Worm (Caenorhabditis elegans): ENCODE measurements around the gene mec-10.

The mec-10 gene

DNA sequence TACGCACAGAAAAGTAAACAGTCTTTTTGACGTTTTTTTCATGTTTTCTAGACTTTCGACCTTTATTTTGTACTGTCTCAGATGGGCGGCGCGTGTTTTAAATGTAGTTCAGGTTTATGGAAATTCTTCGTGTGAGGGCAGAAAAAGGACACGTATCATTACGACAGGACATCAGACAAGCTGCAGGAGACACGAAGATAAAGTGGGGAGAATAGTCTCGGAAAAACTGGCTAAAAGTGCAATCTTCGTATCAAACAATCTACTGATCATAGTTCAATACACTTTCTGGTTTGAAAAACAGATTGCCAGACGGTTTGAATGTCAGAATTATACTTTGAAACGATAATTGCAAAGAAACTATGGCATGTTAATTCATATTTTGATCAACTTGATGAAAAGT is 15.3 kb upstream of the mec-10 start (continued):
- TF ChIP-seq ceh-82 (tag; optimal IDR thresholded peaks at IDR 0.05) (no peak), egl-13 (tag; optimal IDR thresholded peaks at IDR 0.05) (no peak), aha-1 (tag; optimal IDR thresholded peaks at IDR 0.05) (no peak), sup-37 (GFP tag; optimal IDR thresholded peaks at IDR 0.05) (no peak), unc-130 (tag; optimal IDR thresholded peaks at IDR 0.05) (no peak)

DNA sequence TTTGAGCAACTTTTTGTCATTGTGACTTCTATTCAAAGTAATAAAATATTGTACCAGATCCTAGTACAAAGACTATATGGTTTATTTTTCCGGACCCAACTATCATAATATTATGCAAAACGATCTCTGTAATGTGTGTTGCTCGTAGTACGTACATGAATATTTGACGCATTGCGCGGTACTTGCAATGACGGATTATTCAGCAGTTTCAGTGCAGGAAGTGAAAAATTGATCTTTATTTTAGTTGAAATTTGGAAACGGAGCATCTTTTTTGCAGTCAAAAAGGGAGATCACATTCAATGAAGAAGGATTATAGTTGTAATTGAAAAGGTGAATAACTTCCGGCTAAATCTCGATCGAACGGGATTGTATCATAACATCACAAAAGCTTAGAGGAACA is 13.8 kb upstream of the mec-10 start:
- no peak for TF ChIP-seq snu-23 (GFP tag; optimal IDR thresholded peaks at IDR 0.05)
- TF ChIP-seq snpc-4 (tag; optimal IDR thresholded peaks at IDR 0.05), result no peak
- no peak for TF ChIP-seq ceh-63 (GFP tag; optimal IDR thresholded peaks at IDR 0.05)
- no peak for TF ChIP-seq ztf-4 (tag; optimal IDR thresholded peaks at IDR 0.05)
- TF ChIP-seq sptf-1 (tag; optimal IDR thresholded peaks at IDR 0.05), result no peak
- TF ChIP-seq xbp-1 (tag; optimal IDR thresholded peaks at IDR 0.05), result no peak
- no peak for TF ChIP-seq lin-13 (GFP tag; optimal IDR thresholded peaks at IDR 0.05)
- TF ChIP-seq unc-30 (tag; optimal IDR thresholded peaks at IDR 0.05), result no peak
- no peak for TF ChIP-seq aly-2 (tag; optimal IDR thresholded peaks at IDR 0.05)
- no peak for TF ChIP-seq C34B4.2 (tag; optimal IDR thresholded peaks at IDR 0.05)
- no peak for TF ChIP-seq zip-4 (GFP tag; optimal IDR thresholded peaks at IDR 0.05)
- TF ChIP-seq unc-62 (GFP tag; optimal IDR thresholded peaks at IDR 0.05), result no peak
- TF ChIP-seq mep-1 (tag; optimal IDR thresholded peaks at IDR 0.05), result no peak
- no peak for TF ChIP-seq efl-1 (optimal IDR thresholded peaks at IDR 0.05)
- no peak for TF ChIP-seq efl-1 (GFP tag; optimal IDR thresholded peaks at IDR 0.05 in 1 of 2)
- no peak for TF ChIP-seq pax-3 (tag; optimal IDR thresholded peaks at IDR 0.05)

- TF ChIP-seq efl-3 (GFP tag; optimal IDR thresholded peaks at IDR 0.05), result no peak
- TF ChIP-seq nhr-11 (tag; optimal IDR thresholded peaks at IDR 0.05), result no peak
- no peak for TF ChIP-seq fos-1 (tag; optimal IDR thresholded peaks at IDR 0.05)
- TF ChIP-seq pag-3 (tag; optimal IDR thresholded peaks at IDR 0.05; ENCODE audit: borderline replicate concordance, insufficient read depth), result no peak
- TF ChIP-seq sptf-1 (tag; optimal IDR thresholded peaks at IDR 0.05), result no peak
- peak in 1 of 3 experiments; percentile 16 for TF ChIP-seq ceh-82 (tag; optimal IDR thresholded peaks at IDR 0.05)
- peak; percentile 87 for TF ChIP-seq lin-14 (GFP tag; optimal IDR thresholded peaks at IDR 0.05)
- peak; percentile 21 for TF ChIP-seq dsc-1 (tag; optimal IDR thresholded peaks at IDR 0.05)
- TF ChIP-seq aha-1 (tag; optimal IDR thresholded peaks at IDR 0.05), result no peak
- TF ChIP-seq aly-2 (tag; optimal IDR thresholded peaks at IDR 0.05), result no peak
- no peak for TF ChIP-seq mef-2 (tag; optimal IDR thresholded peaks at IDR 0.05)
- peak in 1 of 2 experiments; percentile 6 for TF ChIP-seq lsy-2 (tag; optimal IDR thresholded peaks at IDR 0.05)
- peak; percentile 13 for TF ChIP-seq skn-1 (tag; optimal IDR thresholded peaks at IDR 0.05)
- no peak for TF ChIP-seq C04F5.9 (tag; optimal IDR thresholded peaks at IDR 0.05)
- TF ChIP-seq swsn-7 (tag; optimal IDR thresholded peaks at IDR 0.05), result peak; percentile 17
- peak; percentile 46 for TF ChIP-seq unc-86 (tag; optimal IDR thresholded peaks at IDR 0.05)
- TF ChIP-seq ztf-4 (tag; optimal IDR thresholded peaks at IDR 0.05), result no peak
- TF ChIP-seq nhr-71 (tag; optimal IDR thresholded peaks at IDR 0.05), result peak; percentile 84
- peak; percentile 27 for TF ChIP-seq nhr-47 (tag; optimal IDR thresholded peaks at IDR 0.05)
- TF ChIP-seq xbp-1 (tag; optimal IDR thresholded peaks at IDR 0.05), result no peak
- TF ChIP-seq rnt-1 (tag; optimal IDR thresholded peaks at IDR 0.05), result peak; percentile 51
- TF ChIP-seq nhr-19 (GFP tag; conservative IDR thresholded peaks at IDR 0.05), result peak; percentile 24; the same call in 1 of the 2 replicates
- peak; percentile 94 for TF ChIP-seq fkh-10 (GFP tag; optimal IDR thresholded peaks at IDR 0.05)
- TF ChIP-seq hpl-2 (GFP tag; optimal IDR thresholded peaks at IDR 0.05), result no peak
- TF ChIP-seq snu-23 (GFP tag; optimal IDR thresholded peaks at IDR 0.05), result peak; percentile 33
- TF ChIP-seq fkh-4 (tag; optimal IDR thresholded peaks at IDR 0.05; ENCODE audit: borderline replicate concordance), result no peak
Observed at ce11 chrX:8481716-8482115, 11.6 kb upstream of the mec-10 start.
